Worm (Caenorhabditis elegans): ENCODE results near the gene clec-266.

The clec-266 gene

DNA sequence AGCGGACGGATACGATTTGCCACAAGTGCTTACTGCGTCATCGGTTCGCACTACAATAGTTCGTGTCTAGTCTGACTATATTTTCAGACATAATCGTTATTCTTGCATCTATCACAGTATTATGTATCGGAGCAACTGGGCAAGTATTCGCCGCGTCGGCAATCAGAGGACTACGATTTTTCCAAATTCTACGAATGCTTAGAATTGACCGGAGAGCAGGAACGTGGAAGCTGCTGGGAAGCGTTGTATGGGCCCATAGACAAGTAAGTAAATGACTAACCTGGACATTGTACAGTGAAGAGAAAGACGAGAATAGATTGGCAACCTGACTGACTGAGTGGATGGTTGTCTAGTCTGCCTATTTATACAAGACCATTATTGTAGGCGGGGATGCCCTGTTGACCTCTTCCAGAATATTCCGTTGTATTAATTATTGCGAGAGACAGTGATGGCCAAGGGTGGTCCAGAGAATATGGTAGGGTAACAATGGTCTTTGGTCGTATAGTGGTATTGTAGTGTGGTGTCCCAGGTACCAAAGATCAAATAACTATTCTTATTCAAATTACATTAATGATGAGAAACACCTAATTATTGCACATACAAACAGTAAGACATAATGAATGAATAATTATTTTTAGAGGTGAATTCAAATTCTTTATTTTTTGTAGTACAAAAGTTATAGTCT is at the start of gene clec-266:
Gene clec-266 (minus strand): TSS at position 364 of the 685 bp plus-strand sequence.
- no peak for TF ChIP-seq dao-5 (tag; optimal IDR thresholded peaks at IDR 0.05)
- no peak for TF ChIP-seq W03F9.2 (tag; optimal IDR thresholded peaks at IDR 0.05)
- no peak for TF ChIP-seq him-1 (tag; optimal IDR thresholded peaks at IDR 0.05)

DNA sequence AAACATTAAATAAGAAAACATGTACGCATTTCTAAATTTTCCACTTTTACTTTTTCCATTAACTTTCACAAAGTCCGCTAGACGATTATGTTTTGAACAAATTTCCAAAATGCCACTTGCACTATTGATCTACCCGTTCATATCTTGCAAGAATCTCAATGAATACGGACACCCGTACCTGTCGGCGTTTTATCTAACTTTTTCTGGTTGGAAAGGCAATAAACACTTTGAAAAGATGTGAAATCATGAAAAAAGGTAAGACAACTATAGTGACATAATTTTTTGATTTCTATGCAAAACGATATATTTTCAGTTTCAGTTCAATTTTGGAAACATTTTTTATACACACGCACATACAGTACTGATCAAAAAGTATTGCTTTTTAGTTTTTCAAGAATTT is 49.0 kb upstream of the clec-266 start:
- TF ChIP-seq W03F9.2 (tag; optimal IDR thresholded peaks at IDR 0.05) = no peak

- no peak for TF ChIP-seq him-1 (tag; optimal IDR thresholded peaks at IDR 0.05)
- TF ChIP-seq W03F9.2 (tag; optimal IDR thresholded peaks at IDR 0.05) = no peak
- TF ChIP-seq dao-5 (tag; optimal IDR thresholded peaks at IDR 0.05) = no peak
Observed at ce11 chrX:6669366-6669765, 46.7 kb upstream of the clec-266 start.

- no peak for TF ChIP-seq him-1 (tag; optimal IDR thresholded peaks at IDR 0.05)
- TF ChIP-seq W03F9.2 (tag; optimal IDR thresholded peaks at IDR 0.05) = no peak
- no peak for TF ChIP-seq dao-5 (tag; optimal IDR thresholded peaks at IDR 0.05)
Observed at ce11 chrX:6668911-6669310, 46.2 kb upstream of the clec-266 start, which contains the start of gene nhr-137. nhr-137 (minus strand) TSS chrX:6669011.

DNA sequence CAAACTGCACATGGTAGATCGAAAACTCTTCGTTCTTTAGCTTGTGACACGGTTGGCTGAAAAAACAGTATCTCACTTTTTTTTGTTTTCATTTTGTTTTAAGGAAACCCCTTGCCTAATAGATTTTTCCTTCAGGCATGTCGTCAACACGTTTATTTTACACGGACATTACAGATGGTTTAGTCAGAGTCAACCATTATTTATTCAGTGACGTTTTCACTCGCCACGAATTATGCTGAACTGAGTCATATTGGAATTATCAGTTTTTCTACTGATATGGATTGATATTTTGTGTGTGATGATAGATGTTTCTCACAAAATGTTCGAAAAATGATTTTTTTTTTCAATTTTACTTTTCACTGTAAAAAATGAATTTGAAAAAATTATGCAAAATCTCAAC is 44.8 kb upstream of the clec-266 start:
- no peak for TF ChIP-seq him-1 (tag; optimal IDR thresholded peaks at IDR 0.05)
- TF ChIP-seq W03F9.2 (tag; optimal IDR thresholded peaks at IDR 0.05) = no peak
- no peak for TF ChIP-seq dao-5 (tag; optimal IDR thresholded peaks at IDR 0.05)

DNA sequence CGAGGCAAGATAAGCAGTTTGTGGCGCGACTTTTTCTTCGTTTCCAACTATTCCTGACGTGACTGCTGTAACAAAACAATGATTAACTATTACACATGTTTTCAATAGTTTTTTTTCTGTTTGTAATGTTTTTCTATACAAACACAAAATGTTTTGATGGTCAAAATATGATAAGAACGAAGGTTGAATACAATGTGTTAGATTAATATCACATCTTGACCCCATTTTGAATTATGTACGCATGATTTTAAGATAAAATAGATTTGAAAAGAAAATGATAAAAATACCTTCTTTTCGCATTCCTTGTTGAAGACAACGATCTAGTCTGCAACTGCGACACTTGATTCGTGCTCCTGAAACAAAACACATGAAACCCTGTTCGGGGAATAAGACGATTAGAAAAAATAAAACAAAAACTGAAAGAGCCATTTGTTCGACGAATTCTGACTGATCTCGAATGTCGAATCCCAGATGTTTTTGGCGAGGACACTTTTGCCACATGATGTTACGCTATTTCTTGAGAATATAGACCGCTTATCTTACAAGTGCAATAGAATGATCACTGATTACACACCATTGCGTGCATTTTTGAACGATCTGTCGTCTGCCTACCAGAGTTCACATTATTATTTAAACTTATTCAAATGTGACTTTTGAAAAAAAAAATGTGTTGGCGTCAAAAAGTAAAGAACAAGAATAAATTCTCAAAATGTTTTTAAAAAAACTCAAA is 42.6 kb upstream of the clec-266 start:
- TF ChIP-seq W03F9.2 (tag; optimal IDR thresholded peaks at IDR 0.05) = no peak
- TF ChIP-seq dao-5 (tag; optimal IDR thresholded peaks at IDR 0.05) = no peak
- TF ChIP-seq him-1 (tag; optimal IDR thresholded peaks at IDR 0.05) = no peak

DNA sequence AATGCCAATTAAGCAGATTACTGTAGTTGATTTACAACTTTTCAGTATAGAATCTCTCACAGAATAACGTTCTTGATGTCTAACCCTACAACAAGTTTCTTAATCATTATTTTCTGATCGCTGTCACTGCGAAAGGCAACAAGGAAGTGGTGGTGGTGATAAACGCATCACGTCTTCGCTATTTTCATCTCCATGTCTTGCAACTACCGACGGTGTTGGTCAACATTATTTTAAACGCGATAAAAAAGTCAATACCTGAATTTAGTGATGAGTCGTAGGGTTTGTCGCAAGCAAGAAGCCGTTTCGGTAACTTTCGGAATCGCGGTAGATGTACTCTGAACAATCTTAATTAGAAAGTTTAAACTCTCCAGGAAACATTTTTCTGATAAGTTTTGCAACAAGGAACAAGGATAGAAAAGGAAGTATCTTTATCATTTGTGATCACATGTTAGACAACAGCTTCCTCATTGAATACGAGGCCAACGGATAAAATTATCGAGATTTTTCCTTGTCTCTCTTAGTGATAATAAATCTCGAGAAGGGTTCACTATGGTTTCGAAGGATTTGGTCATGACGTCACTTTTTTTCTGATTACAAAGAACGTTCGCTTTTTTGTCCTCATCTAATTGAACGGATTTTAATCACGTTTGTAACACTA is 41.2 kb upstream of the clec-266 start:
- TF ChIP-seq him-1 (tag; optimal IDR thresholded peaks at IDR 0.05) (no peak), dao-5 (tag; optimal IDR thresholded peaks at IDR 0.05) (no peak), W03F9.2 (tag; optimal IDR thresholded peaks at IDR 0.05) (no peak)

DNA sequence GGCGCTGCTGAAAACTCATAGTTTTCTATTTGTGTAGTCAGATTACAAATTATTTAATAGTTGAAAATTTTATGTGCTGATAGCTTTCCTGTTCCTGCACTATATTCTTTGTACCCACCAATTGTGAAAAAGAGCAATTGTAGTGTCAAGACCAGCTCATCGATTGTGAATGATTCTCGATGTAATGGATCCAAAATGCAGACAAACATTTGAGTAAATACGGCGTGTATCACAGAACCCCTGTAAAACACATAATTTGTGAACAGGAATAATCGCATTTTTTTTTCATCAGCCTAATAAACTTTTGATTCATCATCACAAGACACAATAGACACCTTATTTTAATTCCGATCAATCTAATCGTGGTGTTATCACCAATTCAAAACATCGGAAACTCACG is 39.6 kb upstream of the clec-266 start:
- TF ChIP-seq W03F9.2 (tag; optimal IDR thresholded peaks at IDR 0.05) (no peak), dao-5 (tag; optimal IDR thresholded peaks at IDR 0.05) (no peak), him-1 (tag; optimal IDR thresholded peaks at IDR 0.05) (no peak)

ce11 chrX:6656770-6657169 is 34.1 kb upstream of the clec-266 start:
- TF ChIP-seq him-1 (tag; optimal IDR thresholded peaks at IDR 0.05) (no peak), W03F9.2 (tag; optimal IDR thresholded peaks at IDR 0.05) (no peak), dao-5 (tag; optimal IDR thresholded peaks at IDR 0.05) (no peak)

- TF ChIP-seq W03F9.2 (tag; optimal IDR thresholded peaks at IDR 0.05) (no peak), dao-5 (tag; optimal IDR thresholded peaks at IDR 0.05) (no peak), him-1 (tag; optimal IDR thresholded peaks at IDR 0.05) (no peak)
Observed at ce11 chrX:6656251-6656650, 33.5 kb upstream of the clec-266 start.

ce11 chrX:6655163-6655562 is 32.4 kb upstream of the clec-266 start, which contains the start of gene nhr-173:
nhr-173 (plus strand) TSS chrX:6655528.
- TF ChIP-seq W03F9.2 (tag; optimal IDR thresholded peaks at IDR 0.05) = no peak
- no peak for TF ChIP-seq dao-5 (tag; optimal IDR thresholded peaks at IDR 0.05)
- TF ChIP-seq him-1 (tag; optimal IDR thresholded peaks at IDR 0.05) = no peak

DNA sequence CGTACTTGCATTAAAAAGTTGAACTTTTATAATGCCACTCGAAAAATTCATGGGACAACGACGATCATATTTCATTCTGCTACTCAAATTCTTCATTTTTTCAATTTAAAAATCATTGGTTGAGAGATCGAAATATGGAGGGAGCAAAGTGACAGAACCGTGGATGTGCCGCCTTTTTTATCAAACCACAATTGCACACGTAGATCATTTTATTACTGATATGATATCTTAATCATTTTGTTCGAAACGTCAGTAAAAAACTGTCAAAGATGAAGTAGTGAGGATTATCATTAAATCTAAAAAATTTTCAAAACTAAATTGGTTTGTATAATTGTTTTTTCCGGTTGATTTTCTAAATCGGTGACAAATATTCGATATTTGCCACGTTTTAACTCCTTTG is 31.4 kb upstream of the clec-266 start:
- TF ChIP-seq dao-5 (tag; optimal IDR thresholded peaks at IDR 0.05) (no peak), W03F9.2 (tag; optimal IDR thresholded peaks at IDR 0.05) (no peak), him-1 (tag; optimal IDR thresholded peaks at IDR 0.05) (no peak)

DNA sequence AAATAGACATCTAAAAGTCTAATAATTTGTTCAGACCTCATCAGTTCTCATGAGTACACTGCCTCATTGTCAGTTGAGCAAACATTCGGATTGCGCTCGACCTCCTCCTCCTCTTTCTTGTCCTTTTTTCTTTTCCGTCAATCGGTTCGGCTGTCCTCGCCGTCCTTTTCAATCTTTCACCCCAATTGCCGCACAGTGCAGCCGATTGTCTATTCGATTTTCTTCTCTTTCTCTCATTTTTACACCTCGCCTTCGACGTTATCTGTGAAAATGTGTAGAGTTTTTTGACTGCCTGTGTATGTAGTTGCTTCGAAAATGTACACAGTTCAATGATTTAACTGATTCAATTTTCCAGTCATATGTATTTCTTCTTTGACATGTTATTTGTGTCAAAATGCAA is 30.5 kb upstream of the clec-266 start:
- TF ChIP-seq him-1 (tag; optimal IDR thresholded peaks at IDR 0.05) (no peak), W03F9.2 (tag; optimal IDR thresholded peaks at IDR 0.05) (no peak), dao-5 (tag; optimal IDR thresholded peaks at IDR 0.05) (no peak)

ce11 chrX:6649573-6649972 is 26.9 kb upstream of the clec-266 start:
- TF ChIP-seq dao-5 (tag; optimal IDR thresholded peaks at IDR 0.05) (no peak), him-1 (tag; optimal IDR thresholded peaks at IDR 0.05) (no peak), W03F9.2 (tag; optimal IDR thresholded peaks at IDR 0.05) (no peak)
